Worm (Caenorhabditis elegans): Measurements from ENCODE around the gene C16C8.21.

- TF ChIP-seq skn-1 (tag; optimal IDR thresholded peaks at IDR 0.05): no peak
- TF ChIP-seq fkh-10 (GFP tag; optimal IDR thresholded peaks at IDR 0.05): no peak
These were observed 9.7 kb upstream of the C16C8.21 start for ce11 chrII:3438280-3438679.
